Fruit fly (Drosophila melanogaster) whole organism, embryonic: ENCODE data around the gene scpr-A.

Experiments
- Atf-2 ChIP-seq: fragments of 200-800 bp; sonication (Bioruptor generic); optimal IDR thresholded peaks from 2 replicates; lab custom pipeline; 2016; ENCODE audit warnings: missing biosample characterization, missing genetic modification characterization
- CG10979 ChIP-seq: fragments of 200-800 bp; sonication (Bioruptor generic); optimal IDR thresholded peaks from 2 replicates; lab custom pipeline; 2018; ENCODE audit warnings: missing biosample characterization, mild to moderate bottlenecking, missing genetic modification characterization, moderate library complexity
- CG11247 ChIP-seq: fragments of 200-800 bp; sonication (Bioruptor generic); IDR thresholded peaks from 2 replicates; pipeline ENCODE4 v1.3.6; 2022; ENCODE audit warnings: missing biosample characterization, missing genetic modification characterization
- CG12236 ChIP-seq: fragments of 200-800 bp; sonication (Bioruptor generic); optimal IDR thresholded peaks from 2 replicates; lab custom pipeline; 2016; ENCODE audit warnings: missing biosample characterization, missing genetic modification characterization
- CG1233 ChIP-seq: fragments of 200-800 bp; sonication (Bioruptor generic); optimal IDR thresholded peaks from 4 replicates; lab custom pipeline; 2018; ENCODE audit warnings: missing biosample characterization, mild to moderate bottlenecking, missing genetic modification characterization
- CG1647 ChIP-seq: fragments of 200-800 bp; sonication (Bioruptor generic); optimal IDR thresholded peaks from 3 replicates; lab custom pipeline; 2016; ENCODE audit warnings: missing biosample characterization, missing genetic modification characterization
- CG17361 ChIP-seq: fragments of 200-800 bp; sonication (Bioruptor generic); IDR thresholded peaks from 3 replicates; pipeline ENCODE4 v1.3.6; 2022; ENCODE audit warnings: missing biosample characterization, missing genetic modification characterization
- CG17568 ChIP-seq: fragments of 200-800 bp; sonication (Bioruptor generic); optimal IDR thresholded peaks from 2 replicates; lab custom pipeline; 2018; ENCODE audit warnings: missing biosample characterization, mild to moderate bottlenecking, missing genetic modification characterization, moderate library complexity
- CG17829 ChIP-seq: fragments of 200-800 bp; optimal IDR thresholded peaks from 2 replicates; lab custom pipeline; 2019; ENCODE audit warnings: missing biosample characterization, mild to moderate bottlenecking, missing genetic modification characterization, moderate library complexity
- CG2116 ChIP-seq: fragments of 200-800 bp; sonication (Bioruptor generic); optimal IDR thresholded peaks from 3 replicates; lab custom pipeline; 2018; ENCODE audit warnings: missing biosample characterization, mild to moderate bottlenecking, missing genetic modification characterization
- CG2199 ChIP-seq: fragments of 200-800 bp; sonication (Bioruptor generic); IDR thresholded peaks from 3 replicates; pipeline ENCODE4 v1.3.6; 2022; ENCODE audit warnings: missing biosample characterization, missing genetic modification characterization
- CG2889 ChIP-seq: fragments of 200-800 bp; sonication (Bioruptor generic); IDR thresholded peaks from 3 replicates; pipeline ENCODE4 v1.3.6; 2022; ENCODE audit warnings: missing biosample characterization, missing genetic modification characterization
- CG31365 ChIP-seq: fragments of 200-800 bp; sonication (Bioruptor generic); optimal IDR thresholded peaks from 2 replicates; lab custom pipeline; 2018; ENCODE audit warnings: missing biosample characterization, mild to moderate bottlenecking, missing genetic modification characterization
- CG32532 ChIP-seq: fragments of 200-800 bp; sonication (Bioruptor generic); IDR thresholded peaks from 2 replicates; pipeline ENCODE4 v1.3.6; 2022; ENCODE audit warnings: missing biosample characterization, missing genetic modification characterization
- CG3281 ChIP-seq: fragments of 200-800 bp; sonication (Bioruptor generic); optimal IDR thresholded peaks from 3 replicates; lab custom pipeline; 2017; ENCODE audit warnings: missing biosample characterization, mild to moderate bottlenecking, missing genetic modification characterization
- CG42726 ChIP-seq: fragments of 200-800 bp; sonication (Bioruptor generic); IDR thresholded peaks from 2 replicates; pipeline ENCODE4 v1.3.6; 2022; ENCODE audit warnings: missing biosample characterization, missing genetic modification characterization; ENCODE audit not compliant: partially characterized antibody
- CG6654 ChIP-seq: fragments of 200-800 bp; sonication (Bioruptor generic); optimal IDR thresholded peaks from 2 replicates; lab custom pipeline; 2017; ENCODE audit warnings: missing biosample characterization, mild to moderate bottlenecking, missing genetic modification characterization
- CG7372 ChIP-seq: fragments of 200-800 bp; sonication (Bioruptor generic); IDR thresholded peaks from 2 replicates; pipeline ENCODE4 v1.3.6; 2022; ENCODE audit warnings: missing biosample characterization, missing genetic modification characterization
- CG7745 ChIP-seq: fragments of 200-800 bp; sonication (Bioruptor generic); optimal IDR thresholded peaks from 2 replicates; lab custom pipeline; 2018; ENCODE audit warnings: missing biosample characterization, mild to moderate bottlenecking, missing genetic modification characterization, moderate library complexity
- CG8089 ChIP-seq: fragments of 200-800 bp; sonication (Bioruptor generic); optimal IDR thresholded peaks from 3 replicates; lab custom pipeline; 2016; ENCODE audit warnings: missing biosample characterization, missing genetic modification characterization
- CkIIα-i1 ChIP-seq: fragments of 200-800 bp; sonication (Bioruptor generic); IDR thresholded peaks from 2 replicates; pipeline ENCODE4 v1.3.6; 2022; ENCODE audit warnings: missing biosample characterization, missing genetic modification characterization
- Dek ChIP-seq: fragments of 200-800 bp; sonication (Bioruptor generic); optimal IDR thresholded peaks from 3 replicates; lab custom pipeline; 2019; ENCODE audit warnings: missing biosample characterization, mild to moderate bottlenecking, missing genetic modification characterization, moderate library complexity
- Dfd ChIP-seq, 2 experiments: fragments of >200 bp; optimal IDR thresholded peaks; 2 replicates each; lab custom pipeline; 2017; ENCODE audit warnings: missing biosample characterization in 2 of 2, missing genetic modification characterization in 2 of 2
- Dref ChIP-seq: fragments of 200-800 bp; sonication (Bioruptor generic); IDR thresholded peaks from 2 replicates; pipeline ENCODE4 v1.3.6; 2022; ENCODE audit warnings: missing biosample characterization, missing genetic modification characterization
- Eip74EF ChIP-seq, 2 experiments: fragments of 200-800 bp in 1 of 2; fragments of >200 bp in 1 of 2; sonication (Bioruptor generic) in 1 of 2; optimal IDR thresholded peaks; 2 replicates each; lab custom pipeline; 2017 to 2019; ENCODE audit warnings: missing biosample characterization in 2 of 2, missing genetic modification characterization in 2 of 2, mild to moderate bottlenecking in 1 of 2, moderate library complexity in 1 of 2
- Ets97D ChIP-seq: fragments of 200-800 bp; sonication (Bioruptor generic); optimal IDR thresholded peaks from 3 replicates; lab custom pipeline; 2016; ENCODE audit warnings: missing biosample characterization, missing genetic modification characterization
- Jarid2 ChIP-seq: fragments of 200-800 bp; sonication (Bioruptor generic); optimal IDR thresholded peaks from 3 replicates; lab custom pipeline; 2017; ENCODE audit warnings: mild to moderate bottlenecking, missing biosample characterization, missing genetic modification reagents, missing genetic modification characterization
- Kr ChIP-seq: fragments of 200-800 bp; sonication (Bioruptor generic); optimal IDR thresholded peaks from 2 replicates; lab custom pipeline; 2017; ENCODE audit warnings: missing biosample characterization, mild to moderate bottlenecking, missing genetic modification characterization
- Lim3 ChIP-seq: fragments of 200-800 bp; sonication (Bioruptor generic); IDR thresholded peaks from 2 replicates; pipeline ENCODE4 v1.3.6; 2022; ENCODE audit warnings: missing biosample characterization, missing genetic modification characterization
- Mad ChIP-seq: fragments of 200-800 bp; sonication (Bioruptor generic); optimal IDR thresholded peaks from 2 replicates; lab custom pipeline; 2016; ENCODE audit warnings: missing biosample characterization, missing genetic modification characterization
- Nf-YC ChIP-seq: fragments of 200-800 bp; optimal IDR thresholded peaks from 3 replicates; lab custom pipeline; 2019; ENCODE audit warnings: missing biosample characterization, mild to moderate bottlenecking, missing genetic modification characterization, moderate library complexity
- Optix ChIP-seq: fragments of 200-800 bp; sonication (Bioruptor generic); IDR thresholded peaks from 3 replicates; pipeline ENCODE4 v1.3.6; 2022; ENCODE audit warnings: missing biosample characterization, missing genetic modification characterization
- Ravus ChIP-seq: fragments of 200-800 bp; sonication (Bioruptor generic); IDR thresholded peaks from 2 replicates; pipeline ENCODE4 v1.3.6; 2022; ENCODE audit warnings: missing biosample characterization, missing genetic modification characterization
- Rfx ChIP-seq: fragments of 200-800 bp; sonication (Bioruptor generic); IDR thresholded peaks from 2 replicates; pipeline ENCODE4 v1.3.6; 2022; ENCODE audit warnings: missing biosample characterization, missing genetic modification characterization
- TFAM ChIP-seq: fragments of 200-800 bp; sonication (Bioruptor generic); optimal IDR thresholded peaks from 2 replicates; lab custom pipeline; 2017; ENCODE audit warnings: missing biosample characterization, missing genetic modification characterization, inconsistent platforms
- Trl ChIP-seq, 3 experiments: fragments of >200 bp in 2 of 3; fragments of 200-800 bp in 1 of 3; sonication (Bioruptor generic) in 1 of 3; optimal IDR thresholded peaks; 2 replicates in 1 of 3; 3 replicates in 2 of 3; lab custom pipeline; 2016 to 2017; ENCODE audit warnings: missing biosample characterization in 1 of 3, missing genetic modification characterization in 1 of 3
- ase ChIP-seq: fragments of 200-800 bp; sonication (Bioruptor generic); IDR thresholded peaks from 3 replicates; pipeline ENCODE4 v1.3.6; 2022; ENCODE audit warnings: missing biosample characterization, missing genetic modification characterization
- az2 ChIP-seq: fragments of 200-800 bp; sonication (Bioruptor generic); optimal IDR thresholded peaks from 3 replicates; lab custom pipeline; 2016; ENCODE audit warnings: missing biosample characterization, missing genetic modification characterization
- bigmax ChIP-seq: fragments of 200-800 bp; sonication (Bioruptor generic); optimal IDR thresholded peaks from 2 replicates; lab custom pipeline; 2018; ENCODE audit warnings: missing biosample characterization, mild to moderate bottlenecking, missing genetic modification characterization
- br ChIP-seq: fragments of >200 bp; optimal IDR thresholded peaks from 2 replicates; lab custom pipeline; 2017
- cwo ChIP-seq: fragments of 200-800 bp; sonication (Bioruptor generic); optimal IDR thresholded peaks from 3 replicates; lab custom pipeline; 2017; ENCODE audit warnings: missing biosample characterization, missing genetic modification characterization, mild to moderate bottlenecking, moderate library complexity, missing genetic modification reagents
- dan ChIP-seq: fragments of 200-800 bp; sonication (Bioruptor generic); IDR thresholded peaks from 2 replicates; pipeline ENCODE4 v1.3.6; 2022; ENCODE audit warnings: missing biosample characterization, missing genetic modification characterization
- gsb ChIP-seq: fragments of 200-800 bp; sonication (Bioruptor generic); IDR thresholded peaks from 2 replicates; pipeline ENCODE4 v1.3.6; 2022; ENCODE audit warnings: missing biosample characterization, missing genetic modification characterization
- jumu ChIP-seq: fragments of 200-800 bp; sonication (Bioruptor generic); optimal IDR thresholded peaks from 3 replicates; lab custom pipeline; 2016; ENCODE audit warnings: missing biosample characterization, missing genetic modification characterization
- nmo ChIP-seq: fragments of 200-800 bp; sonication (Bioruptor generic); optimal IDR thresholded peaks from 2 replicates; lab custom pipeline; 2018; ENCODE audit warnings: missing biosample characterization, mild to moderate bottlenecking, missing genetic modification characterization, moderate library complexity
- odd ChIP-seq: fragments of 200-800 bp; sonication (Bioruptor generic); optimal IDR thresholded peaks from 2 replicates; lab custom pipeline; 2017; ENCODE audit warnings: missing biosample characterization, mild to moderate bottlenecking, missing genetic modification characterization
- p53 ChIP-seq: fragments of 200-800 bp; sonication (Bioruptor generic); optimal IDR thresholded peaks from 2 replicates; lab custom pipeline; 2016; ENCODE audit warnings: missing biosample characterization, missing genetic modification characterization
- peb ChIP-seq: fragments of 200-800 bp; sonication (Bioruptor generic); IDR thresholded peaks from 2 replicates; pipeline ENCODE4 v1.3.6; 2022; ENCODE audit warnings: missing biosample characterization, missing genetic modification characterization
- psq ChIP-seq: fragments of 200-800 bp; sonication (Bioruptor generic); optimal IDR thresholded peaks from 2 replicates; lab custom pipeline; 2017; ENCODE audit warnings: missing biosample characterization, missing genetic modification characterization
- sob ChIP-seq: fragments of 200-800 bp; sonication (Bioruptor generic); IDR thresholded peaks from 2 replicates; pipeline ENCODE4 v1.3.6; 2022; ENCODE audit warnings: missing biosample characterization, missing genetic modification characterization
- tx ChIP-seq: fragments of 200-800 bp; sonication (Bioruptor generic); optimal IDR thresholded peaks from 2 replicates; lab custom pipeline; 2016; ENCODE audit warnings: missing biosample characterization, missing genetic modification characterization

The scpr-A gene

dm6 chr3R:11216156-11216630 lies 24.8 kb upstream of the scpr-A start, which contains the start of the genes RpS25 and CG4820 (continued):
- peak; percentile 71 for TF ChIP-seq Dek
- TF ChIP-seq Dfd (GFP tag; optimal IDR thresholded peaks at IDR 0.05; lab: Kevin White, UChicago), result no peak
- no peak for TF ChIP-seq CkIIα-i1 (GFP tag; lab: Robert Waterston, UW)
- peak; percentile 75 for TF ChIP-seq psq (GFP tag; lab: Kevin White, UChicago)
- 0 out of 3 replicates have a peak, but pooled peaks have one; percentile 10 for TF ChIP-seq CG2199 (GFP tag; lab: Robert Waterston, UW)
- TF ChIP-seq CG2889 (GFP tag; lab: Robert Waterston, UW), result 0 out of 3 replicates have a peak, but pooled peaks have one; percentile 21
- TF ChIP-seq CG17568 (GFP tag; lab: Kevin White, UChicago), result peak; percentile 93
- TF ChIP-seq CG7745 (tag; lab: Kevin White, UChicago), result peak; percentile 39
- TF ChIP-seq gsb (GFP tag; lab: Robert Waterston, UW), result peak; percentile 66
- peak; percentile 72 for TF ChIP-seq Kr (GFP tag; lab: Kevin White, UChicago)
- peak; percentile 75 for TF ChIP-seq Jarid2 (GFP tag; lab: Kevin White, UChicago)
- TF ChIP-seq CG6654, result peak; percentile 71
- peak; percentile 83 for TF ChIP-seq CG10979
- peak; percentile 28; the same call in 1 of the 2 replicates for TF ChIP-seq Lim3
- peak; percentile 81 for TF ChIP-seq jumu (GFP tag; lab: Kevin White, UChicago)
- TF ChIP-seq Optix (GFP tag; lab: Robert Waterston, UW), result peak; percentile 81
- TF ChIP-seq Nf-YC (tag; lab: Kevin White, UChicago), result peak; percentile 81
- peak; percentile 89 for TF ChIP-seq CG12236 (GFP tag; lab: Kevin White, UChicago)
- peak; percentile 73 for TF ChIP-seq cwo (GFP tag; lab: Kevin White, UChicago)
- TF ChIP-seq p53 (GFP tag; lab: Kevin White, UChicago), result peak; percentile 93
- TF ChIP-seq nmo (GFP tag; lab: Kevin White, UChicago), result peak; percentile 93
- TF ChIP-seq Eip74EF (GFP tag; optimal IDR thresholded peaks at IDR 0.05; lab: Kevin White, UChicago), result peak in 1 of 2 experiments; percentile 84
- TF ChIP-seq CG31365 (tag; lab: Kevin White, UChicago), result peak; percentile 86
- TF ChIP-seq az2 (GFP tag; lab: Kevin White, UChicago), result peak; percentile 70
- peak; percentile 89 for TF ChIP-seq CG32532
- peak; percentile 92 for TF ChIP-seq bigmax (GFP tag; lab: Kevin White, UChicago)
- peak; percentile 82 for TF ChIP-seq CG1647
- TF ChIP-seq CG1233 (GFP tag; lab: Kevin White, UChicago), result peak; percentile 94
- peak; percentile 54; the same call in 1 of the 2 replicates for TF ChIP-seq peb (GFP tag; lab: Robert Waterston, UW)
- peak; percentile 88 for TF ChIP-seq CG17361
- TF ChIP-seq Ets97D, result peak; percentile 100
- TF ChIP-seq CG42726 (GFP tag; lab: Robert Waterston, UW), result peak; percentile 69
- no peak for TF ChIP-seq br (lab: Kevin White, UChicago)
- peak; percentile 82 for TF ChIP-seq CG7372 (GFP tag; lab: Robert Waterston, UW)
- TF ChIP-seq CG2116, result peak; percentile 95
- peak; percentile 95 for TF ChIP-seq CG3281 (GFP tag; lab: Kevin White, UChicago)
- TF ChIP-seq Dref, result peak; percentile 78
- TF ChIP-seq Mad (GFP tag; lab: Kevin White, UChicago), result peak; percentile 91
- no peak for TF ChIP-seq dan
- TF ChIP-seq CG11247 (GFP tag; lab: Robert Waterston, UW), result peak; percentile 83
- TF ChIP-seq Ravus, result peak; percentile 15
- peak; percentile 94 for TF ChIP-seq odd
- peak; percentile 93 for TF ChIP-seq Rfx (GFP tag; lab: Robert Waterston, UW)
- peak; percentile 73 for TF ChIP-seq TFAM (GFP tag; lab: Kevin White, UChicago)
- TF ChIP-seq tx, result peak; percentile 80
- peak; percentile 91 for TF ChIP-seq sob (GFP tag; lab: Robert Waterston, UW)
- peak; percentile 89 for TF ChIP-seq CG17829
- no peak for TF ChIP-seq Trl (optimal IDR thresholded peaks at IDR 0.05; lab: Kevin White, UChicago)
- TF ChIP-seq Trl (GFP tag; optimal IDR thresholded peaks at IDR 0.05; lab: Kevin White, UChicago), result peak; percentile 96
- TF ChIP-seq Atf-2 (GFP tag; lab: Kevin White, UChicago), result peak; percentile 89
- TF ChIP-seq CG8089 (GFP tag; lab: Kevin White, UChicago), result peak; percentile 93
- peak; percentile 77 for TF ChIP-seq ase
